Worm (Caenorhabditis elegans): ENCODE measurements around the gene metl-2.

Gene metl-2

ce11 chrII:14952464-14953064, 17.1 kb upstream of the metl-2 start:
- TF ChIP-seq nhr-28 (tag; optimal IDR thresholded peaks at IDR 0.05) (no peak), cnd-1 (tag; optimal IDR thresholded peaks at IDR 0.05) (no peak), hlh-1 (tag; optimal IDR thresholded peaks at IDR 0.05) (no peak), pha-4 (tag; optimal IDR thresholded peaks at IDR 0.05) (no peak), lsy-2 (tag; optimal IDR thresholded peaks at IDR 0.05) (no peak), unc-62 (GFP tag; optimal IDR thresholded peaks at IDR 0.05) (no peak), ztf-11 (tag; optimal IDR thresholded peaks at IDR 0.05) (no peak), ceh-39 (tag; optimal IDR thresholded peaks at IDR 0.05) (no peak), unc-39 (tag; optimal IDR thresholded peaks at IDR 0.05) (no peak), sptf-1 (tag; optimal IDR thresholded peaks at IDR 0.05) (no peak), ceh-43 (GFP tag; optimal IDR thresholded peaks at IDR 0.05) (no peak), M03D4.4 (tag; optimal IDR thresholded peaks at IDR 0.05) (no peak), zip-8 (tag; optimal IDR thresholded peaks at IDR 0.05) (no peak), lin-13 (tag; optimal IDR thresholded peaks at IDR 0.05) (no peak), ces-1 (GFP tag; optimal IDR thresholded peaks at IDR 0.05) (no peak), nhr-2 (tag; optimal IDR thresholded peaks at IDR 0.05) (no peak), lin-32 (GFP tag; optimal IDR thresholded peaks at IDR 0.05) (no peak), flh-1 (GFP tag; optimal IDR thresholded peaks at IDR 0.05) (no peak)

DNA sequence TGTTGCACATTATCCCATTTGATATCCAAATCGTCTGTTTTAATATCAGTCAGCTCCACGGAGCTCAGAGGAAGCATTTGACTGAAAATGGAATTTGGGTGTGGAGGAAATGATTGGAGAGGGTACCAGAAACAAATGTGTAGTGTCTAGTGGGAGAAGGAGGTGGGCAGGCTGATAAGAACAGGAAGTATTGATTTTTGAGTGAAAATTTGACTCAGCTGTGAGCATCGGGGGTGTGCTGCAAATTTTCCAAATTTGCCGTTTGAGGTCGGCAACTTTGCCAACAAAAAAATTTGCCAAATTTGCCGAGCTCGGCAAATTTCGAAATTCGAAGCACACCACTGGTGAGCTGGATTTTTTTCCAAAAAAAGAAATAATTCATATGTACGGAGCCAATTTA, 11.6 kb upstream of the metl-2 start, which contains the start of gene Y53F4B.1:
TSS of gene Y53F4B.1 (minus strand) at position 101 of the 400 bp plus-strand sequence.
- no peak for TF ChIP-seq nhr-237 (tag; optimal IDR thresholded peaks at IDR 0.05)
- TF ChIP-seq bed-3 (GFP tag; optimal IDR thresholded peaks at IDR 0.05): no peak
- TF ChIP-seq sptf-1 (tag; optimal IDR thresholded peaks at IDR 0.05): no peak
- TF ChIP-seq ham-2 (GFP tag; optimal IDR thresholded peaks at IDR 0.05): no peak
- TF ChIP-seq elt-1 (tag; optimal IDR thresholded peaks at IDR 0.05; ENCODE audit: borderline replicate concordance, insufficient read depth): no peak
- TF ChIP-seq mls-2 (tag; optimal IDR thresholded peaks at IDR 0.05): no peak
- no peak for TF ChIP-seq mep-1 (tag; optimal IDR thresholded peaks at IDR 0.05)
- no peak for TF ChIP-seq sem-2 (GFP tag; optimal IDR thresholded peaks at IDR 0.05)
- no peak for TF ChIP-seq zip-8 (tag; optimal IDR thresholded peaks at IDR 0.05)
- no peak for TF ChIP-seq cnd-1 (tag; optimal IDR thresholded peaks at IDR 0.05)
- no peak for TF ChIP-seq mab-5 (tag; optimal IDR thresholded peaks at IDR 0.05)
- TF ChIP-seq lsy-2 (tag; optimal IDR thresholded peaks at IDR 0.05): no peak
- no peak for TF ChIP-seq pha-4 (tag; optimal IDR thresholded peaks at IDR 0.05)
- no peak for TF ChIP-seq M03D4.4 (tag; optimal IDR thresholded peaks at IDR 0.05)
- TF ChIP-seq ceh-83 (GFP tag; optimal IDR thresholded peaks at IDR 0.05): no peak
- no peak for TF ChIP-seq snpc-4 (tag; optimal IDR thresholded peaks at IDR 0.05)
- no peak for TF ChIP-seq lin-32 (GFP tag; optimal IDR thresholded peaks at IDR 0.05)
- no peak for TF ChIP-seq ces-1 (GFP tag; optimal IDR thresholded peaks at IDR 0.05)
- no peak for TF ChIP-seq flh-1 (GFP tag; optimal IDR thresholded peaks at IDR 0.05)
- no peak for TF ChIP-seq drap-1 (GFP tag; optimal IDR thresholded peaks at IDR 0.05)

- no peak for TF ChIP-seq elt-3 (tag; optimal IDR thresholded peaks at IDR 0.05)
- TF ChIP-seq snpc-4 (tag; optimal IDR thresholded peaks at IDR 0.05): no peak
- TF ChIP-seq tbx-8 (GFP tag; optimal IDR thresholded peaks at IDR 0.05): no peak
- no peak for TF ChIP-seq sptf-1 (tag; optimal IDR thresholded peaks at IDR 0.05)
- TF ChIP-seq ham-2 (GFP tag; optimal IDR thresholded peaks at IDR 0.05): no peak
- TF ChIP-seq drap-1 (GFP tag; optimal IDR thresholded peaks at IDR 0.05): no peak
- no peak for TF ChIP-seq lin-32 (GFP tag; optimal IDR thresholded peaks at IDR 0.05)
Observed at ce11 chrII:14959273-14959672, 10.4 kb upstream of the metl-2 start.

DNA sequence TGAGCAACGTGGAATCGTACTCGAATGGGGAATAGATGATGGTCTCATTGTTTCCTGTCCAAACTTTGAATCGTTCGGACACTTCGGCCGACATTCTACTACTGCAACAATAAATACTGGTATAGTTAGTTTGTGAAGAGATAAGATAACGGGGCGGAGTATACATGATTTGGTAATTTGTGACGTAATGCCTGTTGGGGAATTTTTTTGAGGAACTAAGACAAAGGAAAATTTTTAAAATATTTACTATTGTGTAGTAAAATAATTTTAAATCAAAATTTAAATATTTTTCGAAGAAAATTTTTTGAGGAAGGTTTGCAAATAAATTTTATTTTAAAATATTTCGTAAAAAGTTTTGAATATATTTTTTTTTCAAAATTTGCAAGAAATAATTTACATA, 5.7 kb upstream of the metl-2 start, which contains the start of gene elo-9:
TSS of gene elo-9 (minus strand) at position 101 of the 400 bp plus-strand sequence.
- no peak for TF ChIP-seq mab-5 (tag; optimal IDR thresholded peaks at IDR 0.05)

- TF ChIP-seq sptf-1 (tag; optimal IDR thresholded peaks at IDR 0.05) (no peak), mab-5 (tag; optimal IDR thresholded peaks at IDR 0.05) (no peak), elt-1 (tag; optimal IDR thresholded peaks at IDR 0.05; ENCODE audit: borderline replicate concordance, insufficient read depth) (no peak), drap-1 (GFP tag; optimal IDR thresholded peaks at IDR 0.05) (no peak), lin-32 (GFP tag; optimal IDR thresholded peaks at IDR 0.05) (no peak)
Observed at ce11 chrII:14964877-14965276, 4.8 kb upstream of the metl-2 start.

Data from whole organism, mixed stage, embryonic.